Fruit fly (Drosophila melanogaster): ENCODE measurements around the gene CG6765.

Gene CG6765

dm6 chr3L:8550836-8551235 is 38.3 kb downstream of the CG6765 start (continued):
- peak; percentile 12 for TF ChIP-seq Ets65A (GFP tag)

dm6 chr3L:8553125-8553524 is 40.6 kb downstream of the CG6765 start:
- no peak for TF ChIP-seq Scr (GFP tag; IDR thresholded peaks at IDR 0.05; ENCODE audit: partially characterized antibody)
- no peak for TF ChIP-seq CG2889 (GFP tag; IDR thresholded peaks at IDR 0.05)
- no peak for TF ChIP-seq CG3407 (GFP tag; optimal IDR thresholded peaks at IDR 0.05)
- TF ChIP-seq CG3995 (GFP tag; optimal IDR thresholded peaks at IDR 0.05): no peak
- no peak for TF ChIP-seq NC2α (GFP tag; optimal IDR thresholded peaks at IDR 0.05)
- TF ChIP-seq Dbx (GFP tag; IDR thresholded peaks at IDR 0.05): peak; percentile 44; the same call in 1 of the 3 replicates
- no peak for TF ChIP-seq emc (GFP tag; optimal IDR thresholded peaks at IDR 0.05)
- no peak for TF ChIP-seq Dek (tag; optimal IDR thresholded peaks at IDR 0.05)
- TF ChIP-seq CG8924 (tag; optimal IDR thresholded peaks at IDR 0.05): no peak
- no peak for TF ChIP-seq CG3847 (GFP tag; IDR thresholded peaks at IDR 0.05)
- no peak for TF ChIP-seq Sox102F (GFP tag; optimal IDR thresholded peaks at IDR 0.05)
- peak; percentile 42; the same call in 2 of the 4 replicates for TF ChIP-seq Gug (GFP tag; IDR thresholded peaks at IDR 0.05)
- no peak for TF ChIP-seq CG5245 (GFP tag; optimal IDR thresholded peaks at IDR 0.05)
- TF ChIP-seq Trl (optimal IDR thresholded peaks at IDR 0.05): no peak
- no peak for TF ChIP-seq Trl (GFP tag; optimal IDR thresholded peaks at IDR 0.05)
- TF ChIP-seq NC2β (GFP tag; optimal IDR thresholded peaks at IDR 0.05): no peak
- no peak for TF ChIP-seq CG11093 (GFP tag; IDR thresholded peaks at IDR 0.05)
- TF ChIP-seq trh (GFP tag; optimal IDR thresholded peaks at IDR 0.05): no peak
- TF ChIP-seq CG2678 (tag; optimal IDR thresholded peaks at IDR 0.05): peak; percentile 4
- TF ChIP-seq CG12236 (GFP tag; optimal IDR thresholded peaks at IDR 0.05): no peak
- TF ChIP-seq hb (GFP tag; IDR thresholded peaks at IDR 0.05; ENCODE audit: partially characterized antibody): no peak
- no peak for TF ChIP-seq CG4854 (GFP tag; optimal IDR thresholded peaks at IDR 0.05)
- no peak for TF ChIP-seq Dip2 (GFP tag; IDR thresholded peaks at IDR 0.05)
- no peak for TF ChIP-seq nom (GFP tag; optimal IDR thresholded peaks at IDR 0.05)
- no peak for TF ChIP-seq pb (GFP tag; optimal IDR thresholded peaks at IDR 0.05)
- TF ChIP-seq crp (GFP tag; optimal IDR thresholded peaks at IDR 0.05): no peak
- TF ChIP-seq crc (GFP tag; optimal IDR thresholded peaks at IDR 0.05): no peak
- TF ChIP-seq CG13775 (GFP tag; optimal IDR thresholded peaks at IDR 0.05): no peak
- no peak for TF ChIP-seq CG12155 (GFP tag; optimal IDR thresholded peaks at IDR 0.05)
- peak; percentile 13 for TF ChIP-seq cwo (GFP tag; optimal IDR thresholded peaks at IDR 0.05)
- peak; percentile 54; the same call in 1 of the 3 replicates for TF ChIP-seq ci (GFP tag; IDR thresholded peaks at IDR 0.05)
- TF ChIP-seq trem (tag; optimal IDR thresholded peaks at IDR 0.05): no peak
- TF ChIP-seq so (GFP tag; IDR thresholded peaks at IDR 0.05): peak; percentile 23; the same call in 1 of the 3 replicates
- TF ChIP-seq B-H1 (GFP tag; IDR thresholded peaks at IDR 0.05): no peak
- no peak for TF ChIP-seq CG3065 (GFP tag; optimal IDR thresholded peaks at IDR 0.05)
- TF ChIP-seq Sry-β (GFP tag; optimal IDR thresholded peaks at IDR 0.05): no peak
- TF ChIP-seq CG7357 (GFP tag; IDR thresholded peaks at IDR 0.05): no peak
- peak; percentile 42; the same call in 1 of the 2 replicates for TF ChIP-seq CG32532 (GFP tag; IDR thresholded peaks at IDR 0.05)
- no peak for TF ChIP-seq slou (GFP tag; optimal IDR thresholded peaks at IDR 0.05)
- TF ChIP-seq CG1792 (GFP tag; optimal IDR thresholded peaks at IDR 0.05): no peak
- no peak for TF ChIP-seq Dref (GFP tag; IDR thresholded peaks at IDR 0.05)
- TF ChIP-seq BEAF-32 (GFP tag; optimal IDR thresholded peaks at IDR 0.05): no peak
- no peak for TF ChIP-seq wdn (GFP tag; IDR thresholded peaks at IDR 0.05)
- peak; percentile 27; the same call in 1 of the 2 replicates for TF ChIP-seq gsb (GFP tag; IDR thresholded peaks at IDR 0.05)
- no peak for TF ChIP-seq CG18011 (GFP tag; optimal IDR thresholded peaks at IDR 0.05)
- TF ChIP-seq Dip3 (GFP tag; optimal IDR thresholded peaks at IDR 0.05): no peak
- no peak for TF ChIP-seq CG12659 (GFP tag; optimal IDR thresholded peaks at IDR 0.05)
- TF ChIP-seq btn (GFP tag; optimal IDR thresholded peaks at IDR 0.05): no peak
- TF ChIP-seq z (GFP tag; IDR thresholded peaks at IDR 0.05): 0 out of 3 replicates have a peak, but pooled peaks have one; percentile 23
- no peak for TF ChIP-seq Hmx (GFP tag; optimal IDR thresholded peaks at IDR 0.05)

All from whole organism, embryonic.